Worm (Caenorhabditis elegans) whole organism, L2 larva: ENCODE results near the gene noah-2.

Experiments used
- snpc-4 ChIP-seq: fragments of 150-350 bp; optimal IDR thresholded peaks from 2 replicates; lab custom pipeline; 2014; ENCODE audit warnings: missing biosample characterization, missing genetic modification characterization

Gene noah-2

DNA sequence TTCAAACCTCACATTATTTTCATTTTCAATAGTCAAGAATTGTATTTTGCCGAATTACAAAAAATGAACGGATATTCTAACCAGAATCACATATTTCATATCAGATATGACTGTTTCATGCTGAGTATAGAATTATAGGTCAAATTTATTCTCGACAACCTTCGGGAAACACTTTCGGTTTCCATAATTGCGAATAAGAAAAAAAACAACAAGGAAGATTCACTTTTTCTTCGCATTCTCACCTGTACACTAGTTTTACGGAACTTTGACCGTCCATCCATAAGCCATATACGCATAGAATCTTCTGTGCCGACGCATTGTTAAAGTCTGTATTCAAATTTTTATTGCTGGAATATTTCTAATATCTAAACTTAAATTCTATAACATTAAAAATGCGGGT is 54.5 kb downstream of the noah-2 start, which contains the start of gene oac-37:
Gene oac-37 (plus strand): TSS at position 301 of the 400 bp plus-strand sequence.
- TF ChIP-seq snpc-4 (tag; lab: Kevin White, UChicago), result no peak
